Fruit fly (Drosophila melanogaster): Measurements from ENCODE around the gene mRpL47.
A peak's percentile ranks its signal among the peaks of the same experiment; 100 is the strongest.

The mRpL47 gene

dm6 chr3R:9496748-9497147 lies 19.0 kb downstream of the mRpL47 start (continued):
- peak; percentile 18 for TF ChIP-seq CG3065 (GFP tag; optimal IDR thresholded peaks at IDR 0.05)
- TF ChIP-seq sd (tag; optimal IDR thresholded peaks at IDR 0.05), result peak; percentile 47
- TF ChIP-seq Oli (tag; optimal IDR thresholded peaks at IDR 0.05), result peak; percentile 15
- TF ChIP-seq tna (GFP tag; IDR thresholded peaks at IDR 0.05; ENCODE audit: partially characterized antibody), result peak; percentile 74
- no peak for TF ChIP-seq onecut (GFP tag; IDR thresholded peaks at IDR 0.05)
- peak; percentile 64 for TF ChIP-seq zen (tag; optimal IDR thresholded peaks at IDR 0.05)
- TF ChIP-seq CG7987 (GFP tag; optimal IDR thresholded peaks at IDR 0.05), result peak; percentile 59
- peak; percentile 58 for TF ChIP-seq CG11398 (GFP tag; optimal IDR thresholded peaks at IDR 0.05)
- TF ChIP-seq CG15601 (tag; optimal IDR thresholded peaks at IDR 0.05), result peak; percentile 77
- no peak for TF ChIP-seq CG6813 (GFP tag; optimal IDR thresholded peaks at IDR 0.05)
- peak; percentile 80 for TF ChIP-seq stwl (tag; optimal IDR thresholded peaks at IDR 0.05)
- TF ChIP-seq tap (tag; optimal IDR thresholded peaks at IDR 0.05), result no peak
- TF ChIP-seq CG12659 (GFP tag; optimal IDR thresholded peaks at IDR 0.05), result peak; percentile 83
- TF ChIP-seq CG33557 (GFP tag; optimal IDR thresholded peaks at IDR 0.05), result no peak
- TF ChIP-seq Max (GFP tag; optimal IDR thresholded peaks at IDR 0.05), result peak; percentile 17
- peak; percentile 36 for TF ChIP-seq NC2α (GFP tag; optimal IDR thresholded peaks at IDR 0.05)
- peak; percentile 70 for TF ChIP-seq trh (GFP tag; optimal IDR thresholded peaks at IDR 0.05)
- peak; percentile 48 for TF ChIP-seq ftz-f1 (GFP tag; optimal IDR thresholded peaks at IDR 0.05)
- TF ChIP-seq pita (GFP tag; optimal IDR thresholded peaks at IDR 0.05), result peak; percentile 84
- TF ChIP-seq Scr (GFP tag; IDR thresholded peaks at IDR 0.05; ENCODE audit: partially characterized antibody), result peak; percentile 48; the same call in 1 of the 2 replicates
- peak; percentile 5 for TF ChIP-seq Hmx (GFP tag; optimal IDR thresholded peaks at IDR 0.05)
- no peak for TF ChIP-seq jigr1 (GFP tag; IDR thresholded peaks at IDR 0.05)
- TF ChIP-seq seq (GFP tag; IDR thresholded peaks at IDR 0.05), result no peak
- TF ChIP-seq da (GFP tag; optimal IDR thresholded peaks at IDR 0.05), result peak; percentile 13
- peak; percentile 51 for TF ChIP-seq Sox102F (GFP tag; optimal IDR thresholded peaks at IDR 0.05)
- TF ChIP-seq Stat92E (GFP tag; optimal IDR thresholded peaks at IDR 0.05), result peak in 1 of 3 experiments; percentile 92
- peak; percentile 74 for TF ChIP-seq pnt (GFP tag; optimal IDR thresholded peaks at IDR 0.05)
- TF ChIP-seq CG14014 (GFP tag; IDR thresholded peaks at IDR 0.05), result peak; percentile 61; the same call in 1 of the 2 replicates
- no peak for TF ChIP-seq sisA (GFP tag; IDR thresholded peaks at IDR 0.05)
- TF ChIP-seq slou (GFP tag; optimal IDR thresholded peaks at IDR 0.05), result peak; percentile 76
- peak; percentile 52 for TF ChIP-seq CG17802 (tag; optimal IDR thresholded peaks at IDR 0.05)
- peak; percentile 89 for TF ChIP-seq vvl (GFP tag; IDR thresholded peaks at IDR 0.05)
- peak; percentile 24 for TF ChIP-seq CG17568 (GFP tag; optimal IDR thresholded peaks at IDR 0.05)
- TF ChIP-seq Poxn (GFP tag; IDR thresholded peaks at IDR 0.05), result no peak
- TF ChIP-seq shn (GFP tag; optimal IDR thresholded peaks at IDR 0.05), result peak; percentile 68
- peak; percentile 85 for TF ChIP-seq ken (GFP tag; IDR thresholded peaks at IDR 0.05)
- peak; percentile 54 for TF ChIP-seq gfzf (GFP tag; optimal IDR thresholded peaks at IDR 0.05)
- 0 out of 3 replicates have a peak, but pooled peaks have one; percentile 23 for TF ChIP-seq tgo (GFP tag; IDR thresholded peaks at IDR 0.05)
- TF ChIP-seq sna (GFP tag; IDR thresholded peaks at IDR 0.05; ENCODE audit: partially characterized antibody), result peak; percentile 70
- no peak for TF ChIP-seq esg (GFP tag; conservative IDR thresholded peaks at IDR 0.05)
- no peak for TF ChIP-seq CG14965 (GFP tag; optimal IDR thresholded peaks at IDR 0.05; ENCODE audit: borderline replicate concordance)
- TF ChIP-seq CG1233 (GFP tag; optimal IDR thresholded peaks at IDR 0.05), result peak; percentile 80
- peak; percentile 44 for TF ChIP-seq CG18011 (GFP tag; optimal IDR thresholded peaks at IDR 0.05)
- TF ChIP-seq grau (tag; optimal IDR thresholded peaks at IDR 0.05), result peak; percentile 69
- TF ChIP-seq fd96Cb (tag; optimal IDR thresholded peaks at IDR 0.05), result no peak
- no peak for TF ChIP-seq tll (GFP tag; optimal IDR thresholded peaks at IDR 0.05)
- no peak for TF ChIP-seq CG10321 (GFP tag; IDR thresholded peaks at IDR 0.05)
- peak; percentile 74 for TF ChIP-seq CG12942 (GFP tag; optimal IDR thresholded peaks at IDR 0.05)
- peak in 1 of 3 experiments; percentile 27 for TF ChIP-seq lola (GFP tag; optimal IDR thresholded peaks at IDR 0.05)
